Worm (Caenorhabditis elegans) whole organism, L1 larva: ENCODE measurements around the gene F08G2.5.

Experiments
- ama-1 ChIP-seq: fragments of 150-350 bp; optimal IDR thresholded peaks from 2 replicates; lab custom pipeline; 2014
- ceh-82 ChIP-seq, 3 experiments: fragments of 150-350 bp in 1 of 3; sonication (generic microtip) in 2 of 3; optimal IDR thresholded peaks; 2 replicates each; lab custom pipeline; 2014 to 2017; ENCODE audit warnings: missing biosample characterization in 3 of 3, missing genetic modification characterization in 3 of 3
- ceh-88 ChIP-seq: fragments of 200-800 bp; sonication (Bioruptor generic); IDR thresholded peaks from 2 replicates; pipeline ENCODE4 v1.3.6; 2022; ENCODE audit warnings: missing genetic modification characterization, missing compliant biosample characterization
- dpl-1 ChIP-seq, 3 experiments: fragments of 150-350 bp in 2 of 3; sonication (generic microtip) in 1 of 3; optimal IDR thresholded peaks; 2 replicates each; lab custom pipeline; 2014 to 2017; ENCODE audit warnings: missing biosample characterization in 3 of 3, missing genetic modification characterization in 3 of 3, missing genetic modification reagents in 3 of 3
- dsc-1 ChIP-seq: sonication (generic microtip); optimal IDR thresholded peaks from 2 replicates; lab custom pipeline; 2016; ENCODE audit warnings: mild to moderate bottlenecking, missing genetic modification characterization, missing compliant biosample characterization
- efl-1 ChIP-seq, 4 experiments: fragments of 150-350 bp; optimal IDR thresholded peaks in 3 of 4; peaks in 1 of 4; 1 replicate in 1 of 4; 2 replicates in 3 of 4; lab custom pipeline; 2014; ENCODE audit warnings: missing biosample characterization in 2 of 4, missing genetic modification characterization in 2 of 4, missing genetic modification reagents in 2 of 4
- efl-3 ChIP-seq: fragments of 200-800 bp; sonication (Bioruptor generic); optimal IDR thresholded peaks from 2 replicates; lab custom pipeline; 2018; ENCODE audit warnings: mild to moderate bottlenecking, missing genetic modification characterization, missing compliant biosample characterization
- elt-2 ChIP-seq: sonication (generic microtip); optimal IDR thresholded peaks from 2 replicates; lab custom pipeline; 2016; ENCODE audit warnings: missing genetic modification characterization, mild to moderate bottlenecking, inconsistent platforms, missing compliant biosample characterization, missing genetic modification reagents
- elt-3 ChIP-seq, 6 experiments: fragments of 150-350 bp in 1 of 6; sonication (generic microtip); optimal IDR thresholded peaks; 2 replicates each; lab custom pipeline; 2017 to 2018; ENCODE audit warnings: missing biosample characterization in 6 of 6, missing genetic modification characterization in 6 of 6, inconsistent platforms in 1 of 6
- fkh-8 ChIP-seq: sonication (generic microtip); optimal IDR thresholded peaks from 2 replicates; lab custom pipeline; 2016; ENCODE audit warnings: mild to moderate bottlenecking, missing genetic modification characterization, missing compliant biosample characterization
- fos-1 ChIP-seq: fragments of 150-350 bp; optimal IDR thresholded peaks from 2 replicates; lab custom pipeline; 2014; ENCODE audit warnings: missing biosample characterization, missing genetic modification characterization
- isw-1 ChIP-seq: fragments of 200-800 bp; sonication (Bioruptor generic); IDR thresholded peaks from 2 replicates; pipeline ENCODE4 v1.3.6; 2022; ENCODE audit warnings: missing genetic modification characterization, missing compliant biosample characterization
- jun-1 ChIP-seq: fragments of 150-350 bp; optimal IDR thresholded peaks from 2 replicates; lab custom pipeline; 2014; ENCODE audit warnings: missing biosample characterization, missing genetic modification reagents, missing genetic modification characterization
- lin-14 ChIP-seq: fragments of 200-800 bp; sonication (Bioruptor generic); optimal IDR thresholded peaks from 2 replicates; lab custom pipeline; 2018; ENCODE audit warnings: mild to moderate bottlenecking, missing genetic modification characterization, moderate library complexity, missing compliant biosample characterization
- lin-35 ChIP-seq, 2 experiments: fragments of 150-350 bp; optimal IDR thresholded peaks; 2 replicates each; lab custom pipeline; 2014; ENCODE audit warnings: missing biosample characterization in 2 of 2, missing genetic modification characterization in 2 of 2, missing genetic modification reagents in 2 of 2
- lin-39 ChIP-seq: fragments of 150-350 bp; optimal IDR thresholded peaks from 2 replicates; lab custom pipeline; 2014; ENCODE audit warnings: missing biosample characterization, missing genetic modification reagents, missing genetic modification characterization
- lir-3 ChIP-seq: sonication (generic microtip); optimal IDR thresholded peaks from 2 replicates; lab custom pipeline; 2016; ENCODE audit warnings: mild to moderate bottlenecking, missing genetic modification characterization, moderate library complexity, missing compliant biosample characterization; ENCODE audit not compliant: poor library complexity
- lsy-2 ChIP-seq, 2 experiments: fragments of 150-350 bp; optimal IDR thresholded peaks; 2 replicates each; lab custom pipeline; 2014; ENCODE audit warnings: missing biosample characterization in 2 of 2, missing genetic modification characterization in 2 of 2
- mep-1 ChIP-seq: fragments of 150-350 bp; optimal IDR thresholded peaks from 2 replicates; lab custom pipeline; 2014; ENCODE audit warnings: missing biosample characterization, missing genetic modification characterization
- nhr-19 ChIP-seq: fragments of 200-800 bp; sonication (Bioruptor generic); conservative IDR thresholded peaks from 2 replicates; pipeline ENCODE4 v1.3.6; 2022; ENCODE audit warnings: missing genetic modification characterization, missing compliant biosample characterization
- nhr-20 ChIP-seq: sonication (generic microtip); optimal IDR thresholded peaks from 2 replicates; lab custom pipeline; 2016; ENCODE audit warnings: mild to moderate bottlenecking, missing genetic modification characterization, missing compliant biosample characterization
- nhr-47 ChIP-seq: sonication (generic microtip); optimal IDR thresholded peaks from 2 replicates; lab custom pipeline; 2016; ENCODE audit warnings: mild to moderate bottlenecking, missing genetic modification characterization, moderate library complexity, missing compliant biosample characterization
- nhr-71 ChIP-seq: sonication (generic microtip); optimal IDR thresholded peaks from 2 replicates; lab custom pipeline; 2016; ENCODE audit warnings: mild to moderate bottlenecking, missing genetic modification characterization, moderate library complexity, missing compliant biosample characterization
- nhr-77 ChIP-seq: fragments of 150-350 bp; optimal IDR thresholded peaks from 2 replicates; lab custom pipeline; 2014; ENCODE audit warnings: missing biosample characterization, missing genetic modification characterization
- nhr-85 ChIP-seq: sonication (generic microtip); peaks from one replicate; lab custom pipeline; 2016; ENCODE audit warnings: missing genetic modification characterization, inconsistent platforms, missing compliant biosample characterization
- nhr-90 ChIP-seq: sonication (generic microtip); optimal IDR thresholded peaks from 2 replicates; lab custom pipeline; 2016; ENCODE audit warnings: mild to moderate bottlenecking, missing genetic modification characterization, missing compliant biosample characterization; ENCODE audit not compliant: poor library complexity
- rnt-1 ChIP-seq: sonication (generic microtip); optimal IDR thresholded peaks from 2 replicates; lab custom pipeline; 2016; ENCODE audit warnings: mild to moderate bottlenecking, missing genetic modification characterization, moderate library complexity, missing compliant biosample characterization
- skn-1 ChIP-seq: fragments of 150-350 bp; optimal IDR thresholded peaks from 2 replicates; lab custom pipeline; 2014; ENCODE audit warnings: missing biosample characterization, missing genetic modification characterization
- snpc-4 ChIP-seq: fragments of 150-350 bp; optimal IDR thresholded peaks from 2 replicates; lab custom pipeline; 2014; ENCODE audit warnings: missing biosample characterization, missing genetic modification characterization
- snu-23 ChIP-seq: sonication (generic microtip); optimal IDR thresholded peaks from 2 replicates; lab custom pipeline; 2016; ENCODE audit warnings: missing genetic modification characterization, missing compliant biosample characterization
- sup-37 ChIP-seq: fragments of 200-800 bp; sonication (Bioruptor generic); optimal IDR thresholded peaks from 2 replicates; lab custom pipeline; 2018; ENCODE audit warnings: mild to moderate bottlenecking, missing genetic modification characterization, missing compliant biosample characterization
- swsn-7 ChIP-seq: sonication (generic microtip); optimal IDR thresholded peaks from 2 replicates; lab custom pipeline; 2016; ENCODE audit warnings: missing genetic modification characterization, missing compliant biosample characterization
- tbx-2 ChIP-seq: sonication (generic microtip); optimal IDR thresholded peaks from 2 replicates; lab custom pipeline; 2016; ENCODE audit warnings: missing genetic modification characterization, missing compliant biosample characterization
- unc-86 ChIP-seq: sonication (generic microtip); optimal IDR thresholded peaks from 2 replicates; lab custom pipeline; 2016; ENCODE audit warnings: missing genetic modification characterization, missing compliant biosample characterization
- xbp-1 ChIP-seq: sonication (generic microtip); optimal IDR thresholded peaks from 2 replicates; lab custom pipeline; 2016; ENCODE audit warnings: missing genetic modification characterization, missing compliant biosample characterization
- ztf-11 ChIP-seq, 2 experiments: sonication (generic microtip); optimal IDR thresholded peaks; 2 replicates each; lab custom pipeline; 2016 to 2017; ENCODE audit warnings: missing genetic modification characterization in 2 of 2, missing biosample characterization in 1 of 2, missing compliant biosample characterization in 1 of 2

F08G2.5 gene

DNA sequence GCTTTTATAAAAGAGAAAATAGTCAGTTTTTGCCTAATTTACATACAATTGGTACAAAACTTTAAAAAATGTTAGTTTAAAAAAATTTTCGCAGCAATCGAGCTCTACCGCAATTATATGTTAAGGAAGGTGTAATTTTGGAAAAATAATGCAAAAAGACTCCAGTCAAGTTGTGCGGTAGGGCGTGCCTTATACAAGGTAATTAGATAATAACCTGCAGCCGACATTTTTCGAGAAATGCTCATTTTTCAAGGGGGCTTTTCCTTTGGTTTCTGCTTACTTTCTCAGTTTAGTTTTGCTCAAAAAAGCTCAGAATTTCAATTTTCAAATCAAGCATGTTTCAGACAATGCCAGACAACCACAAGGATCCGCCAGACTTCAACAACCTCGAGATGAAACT lies 3.2 kb downstream of the F08G2.5 start, which contains the start of gene F08G2.4:
TSS of gene F08G2.4 (plus strand) at position 348 of the 400 bp plus-strand sequence.
- TF ChIP-seq efl-1 (optimal IDR thresholded peaks at IDR 0.05; lab: Kevin White, UChicago) (no peak), efl-1 (GFP tag; optimal IDR thresholded peaks at IDR 0.05 in 1 of 2; lab: Kevin White, UChicago) (peak in 1 of 2 experiments; percentile 74), elt-2 (tag; lab: Kevin White, UChicago) (no peak)

ce11 chrII:13829123-13829996 lies 4.1 kb downstream of the F08G2.5 start:
- TF ChIP-seq fos-1 (tag; lab: Kevin White, UChicago) (peak; percentile 17), ztf-11 (tag; optimal IDR thresholded peaks at IDR 0.05; lab: Kevin White, UChicago) (peak in 1 of 2 experiments; percentile 3), ceh-82 (tag; optimal IDR thresholded peaks at IDR 0.05; lab: Kevin White, UChicago) (peak in 1 of 3 experiments; percentile 9), efl-3 (peak; percentile 9), snpc-4 (tag; lab: Kevin White, UChicago) (peak; percentile 96), efl-1 (optimal IDR thresholded peaks at IDR 0.05; lab: Kevin White, UChicago) (peak; percentile 8 to 46), efl-1 (GFP tag; optimal IDR thresholded peaks at IDR 0.05 in 1 of 2; lab: Kevin White, UChicago) (peak; percentile 46 to 75), nhr-47 (tag; lab: Kevin White, UChicago) (peak; percentile 70), nhr-19 (GFP tag; lab: Robert Waterston, UW) (peak; percentile 83), lin-39 (peak; percentile 27), skn-1 (peak; percentile 53), unc-86 (tag; lab: Kevin White, UChicago) (peak; percentile 27), lsy-2 (tag; optimal IDR thresholded peaks at IDR 0.05; lab: Kevin White, UChicago) (peak in 1 of 2 experiments; percentile 40), elt-3 (tag; optimal IDR thresholded peaks at IDR 0.05; lab: Kevin White, UChicago) (peak in 2 of 6 experiments; percentile 43 to 70), swsn-7 (tag; lab: Kevin White, UChicago) (peak; percentile 45), sup-37 (GFP tag; lab: Kevin White, UChicago) (peak; percentile 3), dsc-1 (peak; percentile 18), mep-1 (tag; lab: Kevin White, UChicago) (peak; percentile 45), lin-14 (GFP tag; lab: Kevin White, UChicago) (peak; percentile 74), ceh-88 (GFP tag; lab: Robert Waterston, UW) (0 out of 2 replicates have a peak, but pooled peaks have one; percentile 30), snu-23 (GFP tag; lab: Kevin White, UChicago) (peak; percentile 63), ama-1 (lab: Kevin White, UChicago) (peak; percentile 37), tbx-2 (tag; lab: Kevin White, UChicago) (peak; percentile 10), lin-35 (GFP tag; optimal IDR thresholded peaks at IDR 0.05; lab: Kevin White, UChicago) (peak in 1 of 2 experiments; percentile 42), nhr-20 (tag; lab: Kevin White, UChicago) (peak; percentile 55), xbp-1 (tag; lab: Kevin White, UChicago) (peak; percentile 35), nhr-90 (tag; lab: Kevin White, UChicago) (peak; percentile 83), jun-1 (peak; percentile 17), nhr-77 (peak; percentile 77), nhr-85 (tag; lab: Kevin White, UChicago) (peak; percentile 92), fkh-8 (tag; lab: Kevin White, UChicago) (peak; percentile 63), rnt-1 (peak; percentile 49), dpl-1 (GFP tag; optimal IDR thresholded peaks at IDR 0.05; lab: Kevin White, UChicago) (peak in 1 of 3 experiments; percentile 26), elt-2 (tag; lab: Kevin White, UChicago) (peak; percentile 32), lir-3 (peak; percentile 54), isw-1 (GFP tag; lab: Robert Waterston, UW) (0 out of 2 replicates have a peak, but pooled peaks have one; percentile 6), nhr-71 (peak; percentile 66)
